Fruit fly (Drosophila melanogaster): ENCODE results near the gene Tgs1.

Gene Tgs1

dm6 chr3R:18245044-18245596, 10.2 kb upstream of the Tgs1 start (continued):
- TF ChIP-seq CG12942 (GFP tag; optimal IDR thresholded peaks at IDR 0.05) (no peak), cg (GFP tag; optimal IDR thresholded peaks at IDR 0.05) (peak; percentile 35), ewg (GFP tag; optimal IDR thresholded peaks at IDR 0.05) (peak; percentile 53), nerfin-1 (tag; optimal IDR thresholded peaks at IDR 0.05) (peak; percentile 98), CG9797 (GFP tag; optimal IDR thresholded peaks at IDR 0.05) (no peak), Dfd (GFP tag; optimal IDR thresholded peaks at IDR 0.05) (no peak), CG9609 (GFP tag; optimal IDR thresholded peaks at IDR 0.05) (no peak), ham (GFP tag; IDR thresholded peaks at IDR 0.05) (no peak), ttk (GFP tag; IDR thresholded peaks at IDR 0.05) (0 out of 2 replicates have a peak, but pooled peaks have one; percentile 17)

dm6 chr3R:18246041-18246440, 9.3 kb upstream of the Tgs1 start:
- TF ChIP-seq cg (GFP tag; optimal IDR thresholded peaks at IDR 0.05) (peak; percentile 59), mirr (GFP tag; optimal IDR thresholded peaks at IDR 0.05) (peak; percentile 31), Med (GFP tag) (peak; percentile 36), tio (GFP tag; optimal IDR thresholded peaks at IDR 0.05) (no peak), CG4820 (GFP tag; optimal IDR thresholded peaks at IDR 0.05) (no peak), abd-A (tag; optimal IDR thresholded peaks at IDR 0.05) (peak; percentile 5), chif (GFP tag; optimal IDR thresholded peaks at IDR 0.05) (no peak), Deaf1 (tag; optimal IDR thresholded peaks at IDR 0.05) (peak; percentile 8), Nf-YB (GFP tag; optimal IDR thresholded peaks at IDR 0.05) (no peak), CG1832 (GFP tag; optimal IDR thresholded peaks at IDR 0.05) (peak; percentile 8), chinmo (GFP tag; IDR thresholded peaks at IDR 0.05; ENCODE audit: partially characterized antibody) (0 out of 4 replicates have a peak, but pooled peaks have one; percentile 19), CG1529 (GFP tag; optimal IDR thresholded peaks at IDR 0.05) (no peak), CG8478 (optimal IDR thresholded peaks at IDR 0.05) (peak; percentile 28), CG16813 (GFP tag; IDR thresholded peaks at IDR 0.05; ENCODE audit: partially characterized antibody) (no peak), E2f2 (GFP tag; IDR thresholded peaks at IDR 0.05) (0 out of 2 replicates have a peak, but pooled peaks have one; percentile 15)

dm6 chr3R:18249268-18249667, 6.1 kb upstream of the Tgs1 start:
- TF ChIP-seq chinmo (GFP tag; IDR thresholded peaks at IDR 0.05; ENCODE audit: partially characterized antibody) (0 out of 4 replicates have a peak, but pooled peaks have one; percentile 62), Lim3 (GFP tag; IDR thresholded peaks at IDR 0.05) (no peak), CG5245 (GFP tag; optimal IDR thresholded peaks at IDR 0.05) (no peak), Med (GFP tag) (peak; percentile 77), CG7372 (GFP tag; IDR thresholded peaks at IDR 0.05) (peak; percentile 23; the same call in 1 of the 2 replicates), CG7963 (GFP tag; IDR thresholded peaks at IDR 0.05; ENCODE audit: partially characterized antibody) (no peak), sob (GFP tag; IDR thresholded peaks at IDR 0.05) (0 out of 2 replicates have a peak, but pooled peaks have one; percentile 30), CG10543 (GFP tag; optimal IDR thresholded peaks at IDR 0.05) (peak; percentile 30), sr (GFP tag; IDR thresholded peaks at IDR 0.05) (peak; percentile 38; the same call in 2 of the 3 replicates), Scr (GFP tag; IDR thresholded peaks at IDR 0.05; ENCODE audit: partially characterized antibody) (0 out of 2 replicates have a peak, but pooled peaks have one; percentile 11), Pdp1 (GFP tag; optimal IDR thresholded peaks at IDR 0.05) (peak in 1 of 2 experiments; percentile 44), CG2199 (GFP tag; IDR thresholded peaks at IDR 0.05) (peak; percentile 61; the same call in 1 of the 3 replicates), CG4820 (GFP tag; optimal IDR thresholded peaks at IDR 0.05) (no peak), ci (GFP tag; IDR thresholded peaks at IDR 0.05) (peak; percentile 40; the same call in 1 of the 3 replicates), CG14441 (GFP tag; IDR thresholded peaks at IDR 0.05) (no peak), BtbVII (GFP tag; optimal IDR thresholded peaks at IDR 0.05) (no peak), Atf6 (GFP tag; IDR thresholded peaks at IDR 0.05) (no peak), HmgZ (tag; optimal IDR thresholded peaks at IDR 0.05) (peak; percentile 1), CG1832 (GFP tag; optimal IDR thresholded peaks at IDR 0.05) (no peak), CG12155 (GFP tag; optimal IDR thresholded peaks at IDR 0.05) (no peak), cg (GFP tag; optimal IDR thresholded peaks at IDR 0.05) (peak; percentile 89), CG32532 (GFP tag; IDR thresholded peaks at IDR 0.05) (peak; percentile 46; the same call in 1 of the 2 replicates), CG3163 (GFP tag; optimal IDR thresholded peaks at IDR 0.05) (peak; percentile 58), sd (tag; optimal IDR thresholded peaks at IDR 0.05) (peak; percentile 26), CG11504 (tag; optimal IDR thresholded peaks at IDR 0.05) (no peak), Trl (optimal IDR thresholded peaks at IDR 0.05) (peak; percentile 30 to 73), Trl (GFP tag; optimal IDR thresholded peaks at IDR 0.05) (no peak), CG15011 (GFP tag; optimal IDR thresholded peaks at IDR 0.05) (no peak), Deaf1 (tag; optimal IDR thresholded peaks at IDR 0.05) (peak; percentile 53)
